Fruit fly (Drosophila melanogaster) whole organism, pupa: ENCODE data around the gene CG42752.
A peak's percentile ranks its signal among the peaks of the same experiment; 100 is the strongest.

ENCODE experiments used
- CG10348 ChIP-seq: fragments of 200-800 bp; sonication (Bioruptor generic); IDR thresholded peaks from 2 replicates; pipeline ENCODE4 v1.3.6; 2022; ENCODE audit warnings: missing biosample characterization, missing genetic modification characterization
- CG12605 ChIP-seq: fragments of 200-800 bp; sonication (Bioruptor generic); IDR thresholded peaks from 2 replicates; pipeline ENCODE4 v1.3.6; 2022; ENCODE audit warnings: missing biosample characterization, missing genetic modification characterization
- CG13204 ChIP-seq: fragments of 200-800 bp; sonication (Bioruptor generic); optimal IDR thresholded peaks from 2 replicates; lab custom pipeline; 2018; ENCODE audit warnings: missing biosample characterization, mild to moderate bottlenecking, missing genetic modification characterization, moderate library complexity
- CG14655 ChIP-seq: fragments of 200-800 bp; sonication (Bioruptor generic); optimal IDR thresholded peaks from 3 replicates; lab custom pipeline; 2017; ENCODE audit warnings: mild to moderate bottlenecking, missing biosample characterization, missing genetic modification reagents, missing genetic modification characterization
- CG15710 ChIP-seq: fragments of 200-800 bp; sonication (Bioruptor generic); optimal IDR thresholded peaks from 2 replicates; lab custom pipeline; 2018; ENCODE audit warnings: missing biosample characterization, mild to moderate bottlenecking, missing genetic modification characterization, moderate library complexity
- CG17806 ChIP-seq: fragments of 200-800 bp; sonication (Bioruptor generic); optimal IDR thresholded peaks from 2 replicates; lab custom pipeline; 2018; ENCODE audit warnings: missing biosample characterization, mild to moderate bottlenecking, missing genetic modification characterization, moderate library complexity
- CG32121 ChIP-seq: fragments of 200-800 bp; sonication (Bioruptor generic); IDR thresholded peaks from 2 replicates; pipeline ENCODE4 v1.3.6; 2022; ENCODE audit warnings: missing biosample characterization, missing genetic modification characterization
- CG34367 ChIP-seq: fragments of 200-800 bp; sonication (Bioruptor generic); optimal IDR thresholded peaks from 2 replicates; lab custom pipeline; 2018; ENCODE audit warnings: missing biosample characterization, mild to moderate bottlenecking, missing genetic modification characterization
- CG4496 ChIP-seq: fragments of 200-800 bp; sonication (Bioruptor generic); IDR thresholded peaks from 3 replicates; pipeline ENCODE4 v1.3.6; 2022; ENCODE audit warnings: missing biosample characterization, missing genetic modification characterization
- CG8159 ChIP-seq: fragments of 200-800 bp; sonication (Bioruptor generic); optimal IDR thresholded peaks from 3 replicates; lab custom pipeline; 2018; ENCODE audit warnings: missing biosample characterization, mild to moderate bottlenecking, missing genetic modification characterization, moderate library complexity
- CG8301 ChIP-seq: fragments of 200-800 bp; sonication (Bioruptor generic); optimal IDR thresholded peaks from 2 replicates; lab custom pipeline; 2018; ENCODE audit warnings: missing biosample characterization, mild to moderate bottlenecking, missing genetic modification characterization
- CG9948 ChIP-seq: fragments of 200-800 bp; sonication (Bioruptor generic); optimal IDR thresholded peaks from 2 replicates; lab custom pipeline; 2018; ENCODE audit warnings: missing biosample characterization, mild to moderate bottlenecking, missing genetic modification characterization, moderate library complexity
- D1 ChIP-seq: fragments of 200-800 bp; sonication (Bioruptor generic); optimal IDR thresholded peaks from 2 replicates; lab custom pipeline; 2018; ENCODE audit warnings: missing biosample characterization, mild to moderate bottlenecking, missing genetic modification characterization, moderate library complexity
- EcR ChIP-seq: fragments of 200-800 bp; sonication (Bioruptor generic); optimal IDR thresholded peaks from 3 replicates; lab custom pipeline; 2019; ENCODE audit warnings: missing biosample characterization, missing genetic modification characterization, mild to moderate bottlenecking, moderate library complexity, missing genetic modification reagents
- Ets98B ChIP-seq: fragments of 200-800 bp; sonication (Bioruptor generic); IDR thresholded peaks from 2 replicates; pipeline ENCODE4 v1.3.6; 2022; ENCODE audit warnings: missing biosample characterization, missing genetic modification characterization
- Pif1A ChIP-seq: fragments of 200-800 bp; sonication (Bioruptor generic); optimal IDR thresholded peaks from 3 replicates; lab custom pipeline; 2016; ENCODE audit warnings: missing biosample characterization, missing genetic modification characterization
- Pif1B ChIP-seq: fragments of 200-800 bp; sonication (Bioruptor generic); optimal IDR thresholded peaks from 3 replicates; lab custom pipeline; 2016; ENCODE audit warnings: missing biosample characterization, missing genetic modification characterization
- Snoo ChIP-seq: fragments of 200-800 bp; sonication (Bioruptor generic); optimal IDR thresholded peaks from 3 replicates; lab custom pipeline; 2017; ENCODE audit warnings: missing biosample characterization, mild to moderate bottlenecking, missing genetic modification characterization, inconsistent platforms
- fd96Ca ChIP-seq: fragments of 200-800 bp; sonication (Bioruptor generic); IDR thresholded peaks from 3 replicates; pipeline ENCODE4 v1.3.6; 2022; ENCODE audit warnings: missing biosample characterization, missing genetic modification characterization
- gl ChIP-seq: fragments of 200-800 bp; sonication (Bioruptor generic); optimal IDR thresholded peaks from 2 replicates; lab custom pipeline; 2018; ENCODE audit warnings: missing biosample characterization, mild to moderate bottlenecking, missing genetic modification characterization
- rn ChIP-seq: fragments of 200-800 bp; sonication (Bioruptor generic); IDR thresholded peaks from 2 replicates; pipeline ENCODE4 v1.3.6; 2022; ENCODE audit warnings: missing biosample characterization, missing genetic modification characterization

Gene CG42752

DNA sequence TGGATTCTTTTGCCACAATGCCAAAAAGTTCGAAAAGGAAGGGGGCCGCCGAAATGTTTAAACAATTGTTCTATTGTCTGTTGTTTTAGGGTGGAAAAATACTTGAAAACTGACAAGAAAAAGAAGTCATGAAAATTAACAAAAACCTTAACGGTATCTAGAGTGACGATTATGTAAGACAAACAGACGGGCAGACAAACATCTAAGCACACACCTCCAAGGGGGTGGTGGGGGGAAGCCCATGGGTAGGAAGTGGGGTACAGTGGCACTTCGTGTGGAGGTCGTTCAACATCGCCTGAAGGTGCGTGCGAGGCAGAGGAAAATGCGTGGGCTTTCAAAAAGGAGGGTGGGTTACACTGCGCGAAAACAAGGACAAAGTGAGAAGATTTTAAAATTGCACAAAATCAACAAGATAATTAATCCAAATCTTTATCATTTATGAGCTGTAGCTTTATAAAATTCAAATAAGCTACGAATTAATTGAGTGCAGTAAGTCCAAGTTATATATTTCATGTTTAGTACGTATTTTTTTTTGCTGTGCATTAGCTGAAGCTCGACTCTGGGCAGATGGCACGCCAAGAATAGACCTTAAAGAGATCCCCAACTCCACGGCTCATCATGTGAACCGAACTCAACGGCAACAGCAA is 22.4 kb downstream of the CG42752 start:
- TF ChIP-seq CG9948 (tag; lab: Kevin White, UChicago) (peak; percentile 47), CG17806 (tag; lab: Kevin White, UChicago) (peak; percentile 60), CG15710 (tag; lab: Kevin White, UChicago) (peak; percentile 19), CG8301 (tag; lab: Kevin White, UChicago) (peak; percentile 39), CG14655 (GFP tag; lab: Kevin White, UChicago) (no peak), CG13204 (GFP tag; lab: Kevin White, UChicago) (no peak), CG8159 (tag; lab: Kevin White, UChicago) (peak; percentile 39), CG4496 (GFP tag; lab: Robert Waterston, UW) (peak; percentile 38; the same call in 1 of the 3 replicates), Snoo (tag; lab: Kevin White, UChicago) (no peak)

DNA sequence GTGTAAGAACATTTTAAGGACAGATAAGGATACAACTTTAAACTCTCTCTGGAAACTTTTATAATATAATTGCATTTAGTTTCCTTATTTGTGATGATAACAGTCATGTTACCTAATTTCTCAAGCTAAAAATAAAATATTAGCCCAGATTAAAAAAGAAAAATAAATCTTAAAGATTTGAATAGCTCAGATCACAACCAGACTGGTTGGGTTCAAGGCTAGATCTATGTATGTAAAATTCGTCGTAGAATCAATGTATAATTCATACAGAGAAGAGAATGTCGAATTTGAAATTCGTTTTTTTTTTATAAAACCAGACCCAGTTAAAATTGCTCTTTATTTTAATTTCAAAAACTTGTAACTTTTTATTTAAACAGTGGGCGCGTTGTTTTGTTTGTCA is 25.8 kb downstream of the CG42752 start:
- TF ChIP-seq rn (GFP tag; lab: Robert Waterston, UW), result no peak
- no peak for TF ChIP-seq CG12605
- TF ChIP-seq Snoo (tag; lab: Kevin White, UChicago), result no peak
- no peak for TF ChIP-seq Pif1A (GFP tag; lab: Kevin White, UChicago)
- TF ChIP-seq D1 (tag; lab: Kevin White, UChicago), result no peak
- TF ChIP-seq CG14655 (GFP tag; lab: Kevin White, UChicago), result no peak
- no peak for TF ChIP-seq CG8301 (tag; lab: Kevin White, UChicago)
- no peak for TF ChIP-seq CG9948 (tag; lab: Kevin White, UChicago)
- no peak for TF ChIP-seq CG15710 (tag; lab: Kevin White, UChicago)
- no peak for TF ChIP-seq Pif1B
- TF ChIP-seq CG32121, result no peak
- no peak for TF ChIP-seq CG13204 (GFP tag; lab: Kevin White, UChicago)
- TF ChIP-seq CG10348 (GFP tag; lab: Robert Waterston, UW), result no peak

DNA sequence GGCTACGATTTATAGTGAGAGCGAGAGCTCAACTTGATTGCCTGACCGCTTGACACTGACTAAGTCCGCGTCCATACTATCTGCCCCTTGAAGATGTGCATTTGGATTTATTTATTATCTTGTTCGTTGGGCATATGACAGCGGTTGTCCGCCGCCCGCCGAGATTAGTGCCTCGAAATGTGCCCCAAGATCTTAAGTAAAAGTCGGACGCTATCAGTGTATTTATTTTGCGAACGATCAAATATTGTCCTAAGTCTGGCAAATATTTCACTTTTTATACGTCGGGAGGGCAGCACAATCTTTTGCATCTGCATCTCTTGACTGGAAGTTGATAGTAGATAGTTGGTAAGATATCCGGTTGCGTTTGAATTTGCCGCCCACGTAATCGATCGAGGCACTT is 26.2 kb downstream of the CG42752 start, which contains the start of gene Irk3:
Gene Irk3 (minus strand): TSS at position 63 of the 400 bp plus-strand sequence.
- TF ChIP-seq CG9948 (tag; lab: Kevin White, UChicago) (no peak), Pif1B (no peak), gl (tag; lab: Kevin White, UChicago) (no peak), EcR (GFP tag; lab: Kevin White, UChicago) (no peak), CG12605 (no peak), Ets98B (GFP tag; lab: Robert Waterston, UW) (no peak), CG8159 (tag; lab: Kevin White, UChicago) (no peak), CG8301 (tag; lab: Kevin White, UChicago) (no peak), CG10348 (GFP tag; lab: Robert Waterston, UW) (no peak), CG34367 (tag; lab: Kevin White, UChicago) (no peak), CG32121 (no peak), Pif1A (GFP tag; lab: Kevin White, UChicago) (no peak), rn (GFP tag; lab: Robert Waterston, UW) (no peak), CG15710 (tag; lab: Kevin White, UChicago) (no peak), CG13204 (GFP tag; lab: Kevin White, UChicago) (no peak), CG17806 (tag; lab: Kevin White, UChicago) (no peak), Snoo (tag; lab: Kevin White, UChicago) (no peak), D1 (tag; lab: Kevin White, UChicago) (no peak)

DNA sequence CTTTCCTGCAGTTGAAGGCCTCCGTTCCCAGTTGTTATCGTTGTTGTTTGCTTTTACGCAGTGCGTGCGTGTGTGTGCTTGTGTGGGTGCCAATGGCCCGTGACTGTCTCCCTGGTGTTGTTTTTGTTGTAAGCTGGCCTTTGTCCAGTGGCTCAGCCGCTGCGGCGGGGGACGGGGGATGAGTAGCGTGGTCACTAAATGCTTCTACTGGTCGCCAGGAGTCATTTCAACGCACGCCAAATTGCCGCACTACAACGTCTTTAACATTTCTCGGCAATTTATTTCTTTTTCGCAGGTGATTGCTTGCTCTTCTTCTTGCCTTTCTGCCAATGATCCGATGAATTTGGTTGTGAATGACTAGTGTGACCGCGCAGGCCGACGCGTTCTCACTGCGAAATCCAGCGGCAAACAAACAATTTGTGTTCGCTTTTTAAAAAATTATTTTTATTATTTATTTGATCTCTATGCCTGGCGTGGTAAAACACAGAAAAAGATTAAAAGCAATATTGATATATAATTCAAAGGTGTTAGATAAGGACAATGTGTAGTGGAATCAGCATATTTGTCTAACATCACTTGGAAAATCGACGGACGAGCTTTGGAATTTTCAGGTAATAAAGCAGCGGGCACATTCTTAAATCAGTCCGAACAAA is 31.5 kb downstream of the CG42752 start, which contains the start of the genes Faf2 and Grip71:
Gene Faf2 (minus strand): TSS at position 450 of the 653 bp plus-strand sequence.
Gene Grip71 (plus strand): TSS at position 608 of the 653 bp plus-strand sequence.
- TF ChIP-seq CG8159 (tag; lab: Kevin White, UChicago) (peak; percentile 85), EcR (GFP tag; lab: Kevin White, UChicago) (peak; percentile 87), CG10348 (GFP tag; lab: Robert Waterston, UW) (peak; percentile 96), fd96Ca (GFP tag; lab: Robert Waterston, UW) (peak; percentile 92), CG17806 (tag; lab: Kevin White, UChicago) (peak; percentile 84), CG13204 (GFP tag; lab: Kevin White, UChicago) (no peak), rn (GFP tag; lab: Robert Waterston, UW) (peak; percentile 89), CG8301 (tag; lab: Kevin White, UChicago) (peak; percentile 77), Snoo (tag; lab: Kevin White, UChicago) (peak; percentile 71), CG34367 (tag; lab: Kevin White, UChicago) (peak; percentile 76), D1 (tag; lab: Kevin White, UChicago) (no peak), Ets98B (GFP tag; lab: Robert Waterston, UW) (peak; percentile 91), Pif1B (peak; percentile 69), CG12605 (peak; percentile 80), CG4496 (GFP tag; lab: Robert Waterston, UW) (peak; percentile 91), Pif1A (GFP tag; lab: Kevin White, UChicago) (peak; percentile 83), CG14655 (GFP tag; lab: Kevin White, UChicago) (peak; percentile 84), CG32121 (peak; percentile 89), CG9948 (tag; lab: Kevin White, UChicago) (peak; percentile 83), gl (tag; lab: Kevin White, UChicago) (peak; percentile 14), CG15710 (tag; lab: Kevin White, UChicago) (peak; percentile 83)

DNA sequence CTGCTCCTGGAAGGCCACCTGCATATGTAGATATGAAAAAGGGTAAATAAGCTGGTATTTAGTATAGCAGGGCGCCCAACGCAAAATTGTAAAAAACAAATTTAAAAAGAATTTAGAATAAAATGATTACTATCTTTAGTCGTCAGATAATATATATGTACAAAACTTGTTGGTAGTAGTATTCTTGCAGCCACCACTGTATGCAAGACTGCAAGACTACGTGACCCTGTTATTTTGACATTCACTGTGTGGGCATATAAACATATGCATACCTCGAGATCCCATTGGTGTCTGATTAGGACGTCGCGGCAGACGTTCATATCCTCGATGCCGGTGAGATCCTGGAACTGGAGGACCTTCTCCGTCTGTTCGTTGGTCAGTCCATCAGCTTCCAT is 32.1 kb downstream of the CG42752 start:
- peak; percentile 35 for TF ChIP-seq Snoo (tag; lab: Kevin White, UChicago)
- peak; percentile 36 for TF ChIP-seq Ets98B (GFP tag; lab: Robert Waterston, UW)
- peak; percentile 52 for TF ChIP-seq Pif1A (GFP tag; lab: Kevin White, UChicago)
- TF ChIP-seq rn (GFP tag; lab: Robert Waterston, UW), result no peak
- peak; percentile 18 for TF ChIP-seq Pif1B
